Worm (Caenorhabditis elegans) whole organism, L4 larva: ENCODE results near the gene Y39B6A.5.

Experiments
- ceh-62 ChIP-seq: sonication (generic microtip); optimal IDR thresholded peaks from 2 replicates; lab custom pipeline; 2017; ENCODE audit warnings: missing biosample characterization, missing genetic modification characterization
- unc-62 ChIP-seq, 3 experiments: fragments of 150-350 bp in 1 of 3; sonication (generic microtip); optimal IDR thresholded peaks in 2 of 3; peaks in 1 of 3; 1 replicate in 1 of 3; 2 replicates in 2 of 3; lab custom pipeline; 2014 to 2017; ENCODE audit warnings: missing biosample characterization in 3 of 3, missing genetic modification characterization in 3 of 3, missing genetic modification reagents in 3 of 3, missing genotype in 1 of 3
- zfp-3 ChIP-seq: fragments of 200-800 bp; sonication (Bioruptor generic); conservative IDR thresholded peaks from 2 replicates; pipeline ENCODE4 v1.3.6; 2022; ENCODE audit warnings: missing genetic modification reagents, missing genetic modification characterization, missing compliant biosample characterization

DNA sequence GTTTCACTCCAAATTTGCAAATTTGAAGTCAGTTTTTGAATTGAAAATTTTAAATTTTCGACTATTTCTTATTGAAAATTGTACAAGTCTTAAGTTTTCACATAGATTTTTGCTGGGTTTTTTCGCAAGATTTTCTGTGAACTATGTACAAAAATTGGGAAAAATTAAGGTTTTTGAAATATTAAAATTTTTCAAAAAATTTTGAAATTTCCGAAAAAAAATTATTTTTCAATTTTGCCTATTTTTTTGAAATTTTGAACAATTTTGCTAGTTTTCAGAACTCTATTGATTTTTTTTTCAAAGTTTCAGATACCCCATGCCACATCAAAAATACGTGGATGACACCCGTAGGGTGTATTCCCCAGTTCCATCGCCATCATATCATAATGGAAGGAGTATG lies 4.9 kb downstream of the Y39B6A.5 start, which contains the start of gene tsp-13:
- no peak for TF ChIP-seq zfp-3 (GFP tag; lab: Robert Waterston, UW)
- TF ChIP-seq unc-62 (GFP tag; optimal IDR thresholded peaks at IDR 0.05 in 1 of 2; lab: Kevin White, UChicago), result no peak
- no peak for TF ChIP-seq unc-62 (tag; optimal IDR thresholded peaks at IDR 0.05; lab: Kevin White, UChicago)
- no peak for TF ChIP-seq ceh-62
